Worm (Caenorhabditis elegans) whole organism, L3 larva: ENCODE measurements around the gene ZK180.7.

ENCODE experiments used
- ceh-82 ChIP-seq: fragments of 150-350 bp; optimal IDR thresholded peaks from 2 replicates; lab custom pipeline; 2014; ENCODE audit warnings: missing biosample characterization, missing genetic modification characterization
- jun-1 ChIP-seq: fragments of 150-350 bp; optimal IDR thresholded peaks from 2 replicates; lab custom pipeline; 2014; ENCODE audit warnings: missing biosample characterization, missing genetic modification reagents, missing genetic modification characterization
- nhr-28 ChIP-seq: fragments of 150-350 bp; optimal IDR thresholded peaks from 2 replicates; lab custom pipeline; 2014; ENCODE audit warnings: missing biosample characterization, missing genetic modification characterization
- pqm-1 ChIP-seq: fragments of 150-350 bp; optimal IDR thresholded peaks from 2 replicates; lab custom pipeline; 2017; ENCODE audit warnings: missing biosample characterization, missing genetic modification characterization, inconsistent platforms
- snpc-4 ChIP-seq: fragments of 150-350 bp; optimal IDR thresholded peaks from 2 replicates; lab custom pipeline; 2014; ENCODE audit warnings: missing biosample characterization, missing genetic modification characterization
- zag-1 ChIP-seq: fragments of 150-350 bp; optimal IDR thresholded peaks from 2 replicates; lab custom pipeline; 2014; ENCODE audit warnings: missing biosample characterization, missing genetic modification characterization

- TF ChIP-seq zag-1 (tag; lab: Kevin White, UChicago), result no peak
- TF ChIP-seq ceh-82, result no peak
- TF ChIP-seq nhr-28 (tag; lab: Kevin White, UChicago), result no peak
- no peak for TF ChIP-seq jun-1 (tag; lab: Kevin White, UChicago)
- no peak for TF ChIP-seq pqm-1 (tag; lab: Kevin White, UChicago)
- TF ChIP-seq snpc-4 (tag; lab: Kevin White, UChicago), result no peak
Measured at ce11 chrIV:4516478-4516877, 26.1 kb downstream of the ZK180.7 start.
